Fruit fly (Drosophila melanogaster): ENCODE data around the gene inaF-C.

The inaF-C gene

DNA sequence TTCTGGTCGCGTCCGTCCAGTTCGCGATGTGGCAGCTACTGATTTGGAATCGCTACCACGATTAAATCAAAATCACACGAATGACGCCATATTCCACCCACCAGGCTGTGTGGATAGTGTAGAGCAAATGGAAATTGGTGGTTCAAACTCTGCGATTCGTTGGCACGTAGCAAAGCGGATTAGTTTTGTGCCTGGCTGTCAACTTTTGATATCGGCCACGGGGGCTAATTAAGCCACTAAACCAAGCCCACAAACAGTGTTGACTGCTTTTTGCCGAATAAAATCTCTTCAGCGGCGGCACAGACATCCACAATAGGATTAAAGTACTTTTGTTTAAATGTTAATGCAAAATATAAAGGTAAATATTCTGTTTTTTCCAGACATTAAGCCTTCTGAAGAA is at the start of gene inaF-C:
TSS of gene inaF-C (minus strand) at position 101 of the 400 bp plus-strand sequence.
- TF ChIP-seq CG11294 (GFP tag; IDR thresholded peaks at IDR 0.05): no peak
- TF ChIP-seq ss (GFP tag; optimal IDR thresholded peaks at IDR 0.05): no peak
- TF ChIP-seq CG7368 (GFP tag; optimal IDR thresholded peaks at IDR 0.05): no peak
- no peak for TF ChIP-seq CG11902 (GFP tag; optimal IDR thresholded peaks at IDR 0.05)
- no peak for TF ChIP-seq CG9139 (GFP tag; optimal IDR thresholded peaks at IDR 0.05)
- no peak for TF ChIP-seq CG15336 (GFP tag; IDR thresholded peaks at IDR 0.05)
- no peak for TF ChIP-seq CG6792 (GFP tag; optimal IDR thresholded peaks at IDR 0.05)

DNA sequence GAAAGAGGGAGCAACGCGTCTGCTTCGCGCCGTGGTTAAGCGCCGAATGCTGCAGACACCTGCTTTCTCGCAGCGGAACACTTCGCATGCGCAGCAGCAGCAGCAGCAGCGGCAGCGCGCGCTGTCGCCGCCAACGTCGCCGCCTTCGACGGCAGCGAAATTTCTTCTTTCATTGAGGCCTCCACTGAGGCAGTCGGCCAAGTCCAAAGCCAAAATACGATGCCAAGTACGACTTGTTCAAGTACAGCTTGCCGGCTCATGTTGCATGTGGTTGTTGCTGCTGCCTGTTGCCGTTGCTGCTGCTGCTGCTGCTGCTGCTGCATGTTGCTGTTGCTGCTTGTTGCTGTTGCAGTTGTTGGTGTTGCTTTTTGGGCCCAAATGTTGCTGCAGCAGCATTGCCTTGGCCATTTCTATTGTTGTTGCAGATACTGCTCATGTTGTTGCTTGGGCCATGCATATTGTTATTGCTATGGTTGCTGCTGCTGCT is 47.2 kb upstream of the inaF-C start, which contains the start of gene dy:
TSS of gene dy (minus strand) at position 51 of the 487 bp plus-strand sequence.
- TF ChIP-seq Sox15 (GFP tag; optimal IDR thresholded peaks at IDR 0.05): no peak
- TF ChIP-seq Eip78C (GFP tag): peak; percentile 34
- TF ChIP-seq CG3919 (GFP tag; optimal IDR thresholded peaks at IDR 0.05): peak; percentile 51

- TF ChIP-seq Met (GFP tag; optimal IDR thresholded peaks at IDR 0.05): peak; percentile 96
- peak; percentile 92 for TF ChIP-seq dac (GFP tag; optimal IDR thresholded peaks at IDR 0.05)
- TF ChIP-seq Ets21C (GFP tag; optimal IDR thresholded peaks at IDR 0.05): peak; percentile 95
- TF ChIP-seq Ets96B (tag; optimal IDR thresholded peaks at IDR 0.05): peak; percentile 93
- TF ChIP-seq CG3919 (GFP tag; optimal IDR thresholded peaks at IDR 0.05): peak; percentile 96
- peak; percentile 94 for TF ChIP-seq achi (GFP tag; optimal IDR thresholded peaks at IDR 0.05)
- TF ChIP-seq CG8632 (GFP tag; optimal IDR thresholded peaks at IDR 0.05): peak; percentile 93
- peak; percentile 92 for TF ChIP-seq dsx (GFP tag; optimal IDR thresholded peaks at IDR 0.05; ENCODE audit: poor library complexity, severe bottlenecking)
- TF ChIP-seq CG10631 (GFP tag; optimal IDR thresholded peaks at IDR 0.05): peak; percentile 95
- TF ChIP-seq CG7368 (GFP tag; optimal IDR thresholded peaks at IDR 0.05): peak; percentile 95
- peak; percentile 84 for TF ChIP-seq vri (GFP tag; optimal IDR thresholded peaks at IDR 0.05)
- TF ChIP-seq CG10669 (GFP tag; optimal IDR thresholded peaks at IDR 0.05): peak; percentile 93
- peak; percentile 92 for TF ChIP-seq CG9139 (GFP tag; optimal IDR thresholded peaks at IDR 0.05)
- TF ChIP-seq CG11294 (GFP tag; IDR thresholded peaks at IDR 0.05): peak; percentile 70
- peak; percentile 95 for TF ChIP-seq CG8119 (GFP tag; IDR thresholded peaks at IDR 0.05)
- TF ChIP-seq fkh (GFP tag; optimal IDR thresholded peaks at IDR 0.05): no peak
- peak; percentile 96 for TF ChIP-seq esn (GFP tag; optimal IDR thresholded peaks at IDR 0.05)
- TF ChIP-seq Eip75B (GFP tag; optimal IDR thresholded peaks at IDR 0.05): peak; percentile 94
- peak; percentile 95 for TF ChIP-seq fd59A (GFP tag; optimal IDR thresholded peaks at IDR 0.05)
- TF ChIP-seq CG32006 (GFP tag; optimal IDR thresholded peaks at IDR 0.05): peak; percentile 95
- no peak for TF ChIP-seq Hr38 (GFP tag; optimal IDR thresholded peaks at IDR 0.05)
- peak; percentile 90 for TF ChIP-seq Blimp-1 (GFP tag; optimal IDR thresholded peaks at IDR 0.05)
- TF ChIP-seq CG4318 (GFP tag; optimal IDR thresholded peaks at IDR 0.05): peak; percentile 93
- peak; percentile 97 for TF ChIP-seq Eip78C (GFP tag)
- peak; percentile 94 for TF ChIP-seq CG6163 (GFP tag; IDR thresholded peaks at IDR 0.05)
- TF ChIP-seq CG6276 (GFP tag; optimal IDR thresholded peaks at IDR 0.05): peak; percentile 89
- TF ChIP-seq CG31627 (GFP tag; optimal IDR thresholded peaks at IDR 0.05): peak; percentile 96
- peak; percentile 95 for TF ChIP-seq Smox (GFP tag; optimal IDR thresholded peaks at IDR 0.05)
- peak; percentile 94 for TF ChIP-seq acj6 (GFP tag; optimal IDR thresholded peaks at IDR 0.05)
- peak; percentile 91 for TF ChIP-seq net (GFP tag; optimal IDR thresholded peaks at IDR 0.05)
- peak; percentile 91 to 92 for TF ChIP-seq salr (GFP tag; optimal IDR thresholded peaks at IDR 0.05)
- peak; percentile 95 for TF ChIP-seq CG1621 (tag; optimal IDR thresholded peaks at IDR 0.05)
- TF ChIP-seq spab (GFP tag; optimal IDR thresholded peaks at IDR 0.05): peak; percentile 95
- peak; percentile 96 for TF ChIP-seq svp (GFP tag)
- peak; percentile 93 for TF ChIP-seq Sox15 (GFP tag; optimal IDR thresholded peaks at IDR 0.05)
- TF ChIP-seq Gug (GFP tag; IDR thresholded peaks at IDR 0.05): peak; percentile 90
- peak; percentile 93 for TF ChIP-seq OdsH (GFP tag; optimal IDR thresholded peaks at IDR 0.05)
- TF ChIP-seq CG16779 (tag; optimal IDR thresholded peaks at IDR 0.05): peak; percentile 90
- peak; percentile 96 for TF ChIP-seq CG6808 (GFP tag; optimal IDR thresholded peaks at IDR 0.05)
- TF ChIP-seq Lpt (GFP tag; optimal IDR thresholded peaks at IDR 0.05): peak; percentile 93
- peak; percentile 89 for TF ChIP-seq Eip93F (GFP tag; optimal IDR thresholded peaks at IDR 0.05)
- peak; percentile 87 for TF ChIP-seq fd85E (GFP tag; optimal IDR thresholded peaks at IDR 0.05)
Measured at dm6 chrX:11775987-11776587, 44.5 kb upstream of the inaF-C start.

Measured in whole organism, prepupa.